Fruit fly (Drosophila melanogaster) whole organism, embryonic: ENCODE data around the gene CG42449.

Source experiments
- ATbp ChIP-seq: fragments of 200-800 bp; sonication (Bioruptor generic); optimal IDR thresholded peaks from 2 replicates; lab custom pipeline; 2017; ENCODE audit warnings: missing biosample characterization, mild to moderate bottlenecking, missing genetic modification characterization, missing genetic modification reagents
- Awh ChIP-seq: fragments of 200-800 bp; sonication (Bioruptor generic); IDR thresholded peaks from 2 replicates; pipeline ENCODE4, ENCODE4 v1.3.6; 2022; ENCODE audit warnings: missing biosample characterization, missing genetic modification characterization
- CG10147 ChIP-seq: fragments of 200-800 bp; sonication (Bioruptor generic); optimal IDR thresholded peaks from 2 replicates; lab custom pipeline; 2019; ENCODE audit warnings: missing biosample characterization, mild to moderate bottlenecking, missing genetic modification characterization, moderate library complexity
- CG11247 ChIP-seq: fragments of 200-800 bp; sonication (Bioruptor generic); IDR thresholded peaks from 2 replicates; pipeline ENCODE4 v1.3.6; 2022; ENCODE audit warnings: missing biosample characterization, missing genetic modification characterization
- CG11504 ChIP-seq: fragments of 200-800 bp; sonication (Bioruptor generic); optimal IDR thresholded peaks from 3 replicates; lab custom pipeline; 2019; ENCODE audit warnings: missing biosample characterization, mild to moderate bottlenecking, missing genetic modification characterization, moderate library complexity
- CG12104 ChIP-seq: fragments of 200-800 bp; sonication (Bioruptor generic); optimal IDR thresholded peaks from 3 replicates; lab custom pipeline; 2016; ENCODE audit warnings: missing biosample characterization, missing genetic modification characterization
- CG13894 ChIP-seq: fragments of 200-800 bp; sonication (Bioruptor generic); optimal IDR thresholded peaks from 3 replicates; lab custom pipeline; 2018; ENCODE audit warnings: missing biosample characterization, mild to moderate bottlenecking, missing genetic modification characterization, moderate library complexity
- CG16779 ChIP-seq: fragments of 200-800 bp; sonication (Bioruptor generic); IDR thresholded peaks from 2 replicates; pipeline ENCODE4 v1.3.6; 2022; ENCODE audit warnings: missing biosample characterization, missing genetic modification characterization
- CG16815 ChIP-seq: fragments of 200-800 bp; sonication (Bioruptor generic); optimal IDR thresholded peaks from 3 replicates; lab custom pipeline; 2017; ENCODE audit warnings: missing biosample characterization, mild to moderate bottlenecking, missing genetic modification characterization
- CG17361 ChIP-seq: fragments of 200-800 bp; sonication (Bioruptor generic); IDR thresholded peaks from 3 replicates; pipeline ENCODE4 v1.3.6; 2022; ENCODE audit warnings: missing biosample characterization, missing genetic modification characterization
- CG17568 ChIP-seq: fragments of 200-800 bp; sonication (Bioruptor generic); optimal IDR thresholded peaks from 2 replicates; lab custom pipeline; 2018; ENCODE audit warnings: missing biosample characterization, mild to moderate bottlenecking, missing genetic modification characterization, moderate library complexity
- CG17829 ChIP-seq: fragments of 200-800 bp; optimal IDR thresholded peaks from 2 replicates; lab custom pipeline; 2019; ENCODE audit warnings: missing biosample characterization, mild to moderate bottlenecking, missing genetic modification characterization, moderate library complexity
- CG18011 ChIP-seq: fragments of 200-800 bp; sonication (Bioruptor generic); optimal IDR thresholded peaks from 2 replicates; lab custom pipeline; 2017; ENCODE audit warnings: missing biosample characterization, missing genetic modification characterization, mild to moderate bottlenecking, moderate library complexity, missing genotype
- CG18619 ChIP-seq: fragments of 200-800 bp; sonication (Bioruptor generic); optimal IDR thresholded peaks from 3 replicates; lab custom pipeline; 2017; ENCODE audit warnings: missing biosample characterization, mild to moderate bottlenecking, missing genetic modification characterization
- CG2120 ChIP-seq: fragments of 200-800 bp; sonication (Bioruptor generic); optimal IDR thresholded peaks from 3 replicates; lab custom pipeline; 2016; ENCODE audit warnings: missing biosample characterization, missing genetic modification characterization
- CG2199 ChIP-seq: fragments of 200-800 bp; sonication (Bioruptor generic); IDR thresholded peaks from 3 replicates; pipeline ENCODE4 v1.3.6; 2022; ENCODE audit warnings: missing biosample characterization, missing genetic modification characterization
- CG2678 ChIP-seq: fragments of 200-800 bp; sonication (Bioruptor generic); optimal IDR thresholded peaks from 3 replicates; lab custom pipeline; 2019; ENCODE audit warnings: missing biosample characterization, mild to moderate bottlenecking, missing genetic modification characterization, moderate library complexity
- CG30403 ChIP-seq: fragments of 200-800 bp; sonication (Bioruptor generic); optimal IDR thresholded peaks from 3 replicates; lab custom pipeline; 2016; ENCODE audit warnings: missing biosample characterization, missing genetic modification characterization
- CG43689 ChIP-seq: fragments of 200-800 bp; sonication (Bioruptor generic); IDR thresholded peaks from 2 replicates; pipeline ENCODE4 v1.3.6; 2022; ENCODE audit warnings: missing biosample characterization, missing genetic modification characterization
- CG5180 ChIP-seq: fragments of 200-800 bp; sonication (Bioruptor generic); optimal IDR thresholded peaks from 3 replicates; lab custom pipeline; 2017; ENCODE audit warnings: missing biosample characterization, missing genetic modification characterization, mild to moderate bottlenecking, moderate library complexity, missing genetic modification reagents
- CG7987 ChIP-seq: fragments of 200-800 bp; sonication (Bioruptor generic); optimal IDR thresholded peaks from 2 replicates; lab custom pipeline; 2018; ENCODE audit warnings: missing biosample characterization, mild to moderate bottlenecking, missing genetic modification characterization, moderate library complexity
- CG8765 ChIP-seq: fragments of 200-800 bp; sonication (Bioruptor generic); IDR thresholded peaks from 2 replicates; pipeline ENCODE4 v1.3.6; 2022; ENCODE audit warnings: missing biosample characterization, missing genetic modification characterization
- CG8924 ChIP-seq: fragments of 200-800 bp; optimal IDR thresholded peaks from 3 replicates; lab custom pipeline; 2019; ENCODE audit warnings: missing biosample characterization, mild to moderate bottlenecking, missing genetic modification characterization, moderate library complexity
- CG9437 ChIP-seq: fragments of 200-800 bp; sonication (Bioruptor generic); optimal IDR thresholded peaks from 2 replicates; lab custom pipeline; 2018; ENCODE audit warnings: missing biosample characterization, mild to moderate bottlenecking, missing genetic modification characterization
- Hmr ChIP-seq: fragments of 200-800 bp; sonication (Bioruptor generic); optimal IDR thresholded peaks from 3 replicates; lab custom pipeline; 2017; ENCODE audit warnings: mild to moderate bottlenecking, missing biosample characterization, missing genetic modification reagents, missing genetic modification characterization
- Hmx ChIP-seq: fragments of 200-800 bp; sonication (Bioruptor generic); optimal IDR thresholded peaks from 2 replicates; lab custom pipeline; 2016; ENCODE audit warnings: missing biosample characterization, missing genetic modification characterization
- MBD-R2 ChIP-seq: fragments of 200-800 bp; sonication (Bioruptor generic); IDR thresholded peaks from 2 replicates; pipeline ENCODE4 v1.3.6; 2022; ENCODE audit warnings: missing biosample characterization, missing genetic modification characterization
- Ptx1 ChIP-seq: fragments of 200-800 bp; sonication (Bioruptor generic); IDR thresholded peaks from 2 replicates; pipeline ENCODE4 v1.3.6; 2022; ENCODE audit warnings: missing biosample characterization, missing genetic modification characterization
- Sry-β ChIP-seq: fragments of 200-800 bp; sonication (Bioruptor generic); optimal IDR thresholded peaks from 2 replicates; lab custom pipeline; 2018; ENCODE audit warnings: missing biosample characterization, mild to moderate bottlenecking, missing genetic modification characterization, moderate library complexity
- Sry-δ ChIP-seq: fragments of 200-800 bp; sonication (Bioruptor generic); optimal IDR thresholded peaks from 2 replicates; lab custom pipeline; 2016; ENCODE audit warnings: missing biosample characterization, missing genetic modification characterization
- Stat92E ChIP-seq, 3 experiments: fragments of >200 bp in 2 of 3; fragments of 200-800 bp in 1 of 3; sonication (Bioruptor generic) in 1 of 3; optimal IDR thresholded peaks; 2 replicates each; lab custom pipeline; 2017 to 2019; ENCODE audit warnings: missing biosample characterization in 3 of 3, missing genetic modification characterization in 3 of 3, mild to moderate bottlenecking in 1 of 3, moderate library complexity in 1 of 3
- Xbp1 ChIP-seq: fragments of 200-800 bp; sonication (Bioruptor generic); optimal IDR thresholded peaks from 3 replicates; lab custom pipeline; 2016; ENCODE audit warnings: missing biosample characterization, mild to moderate bottlenecking, missing genetic modification characterization
- bigmax ChIP-seq: fragments of 200-800 bp; sonication (Bioruptor generic); optimal IDR thresholded peaks from 2 replicates; lab custom pipeline; 2018; ENCODE audit warnings: missing biosample characterization, mild to moderate bottlenecking, missing genetic modification characterization
- bowl ChIP-seq: fragments of 200-800 bp; sonication (Bioruptor generic); IDR thresholded peaks from 2 replicates; pipeline ENCODE4 v1.3.6; 2022; ENCODE audit warnings: missing biosample characterization, missing genetic modification characterization
- cwo ChIP-seq: fragments of 200-800 bp; sonication (Bioruptor generic); optimal IDR thresholded peaks from 3 replicates; lab custom pipeline; 2017; ENCODE audit warnings: missing biosample characterization, missing genetic modification characterization, mild to moderate bottlenecking, moderate library complexity, missing genetic modification reagents
- dpn ChIP-seq, 2 experiments: fragments of 200-800 bp; sonication (Bioruptor generic); optimal IDR thresholded peaks; 3 replicates each; lab custom pipeline; 2016; ENCODE audit warnings: missing biosample characterization in 2 of 2, missing genetic modification characterization in 2 of 2
- gcm ChIP-seq: fragments of 200-800 bp; sonication (Bioruptor generic); optimal IDR thresholded peaks from 2 replicates; lab custom pipeline; 2019; ENCODE audit warnings: missing biosample characterization, mild to moderate bottlenecking, missing genetic modification characterization, moderate library complexity
- hbn ChIP-seq: fragments of 200-800 bp; sonication (Bioruptor generic); IDR thresholded peaks from 2 replicates; pipeline ENCODE4 v1.3.6; 2022; ENCODE audit warnings: missing biosample characterization, missing genetic modification characterization; ENCODE audit not compliant: partially characterized antibody
- inv ChIP-seq: fragments of 200-800 bp; sonication (Bioruptor generic); IDR thresholded peaks from 2 replicates; pipeline ENCODE4 v1.3.6; 2022; ENCODE audit warnings: missing biosample characterization, missing genetic modification characterization; ENCODE audit not compliant: partially characterized antibody
- nerfin-1 ChIP-seq: fragments of 200-800 bp; sonication (Bioruptor generic); optimal IDR thresholded peaks from 3 replicates; lab custom pipeline; 2019; ENCODE audit warnings: missing biosample characterization, mild to moderate bottlenecking, missing genetic modification characterization, moderate library complexity
- nerfin-2 ChIP-seq: fragments of 200-800 bp; sonication (Bioruptor generic); IDR thresholded peaks from 2 replicates; pipeline ENCODE4 v1.3.6; 2022; ENCODE audit warnings: missing biosample characterization, missing genetic modification characterization; ENCODE audit not compliant: partially characterized antibody
- oc ChIP-seq: fragments of 200-800 bp; sonication (Bioruptor generic); optimal IDR thresholded peaks from 2 replicates; lab custom pipeline; 2018; ENCODE audit warnings: missing biosample characterization, mild to moderate bottlenecking, missing genetic modification characterization, moderate library complexity
- peb ChIP-seq: fragments of 200-800 bp; sonication (Bioruptor generic); IDR thresholded peaks from 2 replicates; pipeline ENCODE4 v1.3.6; 2022; ENCODE audit warnings: missing biosample characterization, missing genetic modification characterization
- pum ChIP-seq: fragments of 200-800 bp; sonication (Bioruptor generic); optimal IDR thresholded peaks from 2 replicates; lab custom pipeline; 2016; ENCODE audit warnings: missing biosample characterization, missing genetic modification characterization
- run ChIP-seq: fragments of 200-800 bp; sonication (Bioruptor generic); optimal IDR thresholded peaks from 3 replicates; lab custom pipeline; 2018; ENCODE audit warnings: missing biosample characterization, mild to moderate bottlenecking, missing genetic modification characterization
- sug ChIP-seq: fragments of 200-800 bp; optimal IDR thresholded peaks from 2 replicates; lab custom pipeline; 2019; ENCODE audit warnings: missing biosample characterization, mild to moderate bottlenecking, missing genetic modification characterization, moderate library complexity
- vfl ChIP-seq: fragments of 200-800 bp; sonication (Bioruptor generic); optimal IDR thresholded peaks from 2 replicates; lab custom pipeline; 2016; ENCODE audit warnings: missing biosample characterization, missing genetic modification characterization
- vvl ChIP-seq: fragments of 200-800 bp; sonication (Bioruptor generic); IDR thresholded peaks from 2 replicates; pipeline ENCODE4 v1.3.6; 2022; ENCODE audit warnings: missing biosample characterization, missing genetic modification characterization
- wdn ChIP-seq: fragments of 200-800 bp; sonication (Bioruptor generic); IDR thresholded peaks from 2 replicates; pipeline ENCODE4 v1.3.6; 2022; ENCODE audit warnings: missing biosample characterization, missing genetic modification characterization

CG42449 gene

dm6 chrX:5718476-5719012 is 35.5 kb downstream of the CG42449 start (continued):
- peak; percentile 50 for TF ChIP-seq CG10147 (GFP tag; lab: Kevin White, UChicago)
- TF ChIP-seq Awh (GFP tag; lab: Robert Waterston, UW): no peak
- peak; percentile 1 for TF ChIP-seq run (tag; lab: Kevin White, UChicago)
- TF ChIP-seq Sry-β (GFP tag; lab: Kevin White, UChicago): no peak
- TF ChIP-seq Sry-δ: no peak
- TF ChIP-seq cwo: peak; percentile 70
- TF ChIP-seq sug (tag; lab: Kevin White, UChicago): peak; percentile 92
- TF ChIP-seq dpn (GFP tag; optimal IDR thresholded peaks at IDR 0.05; lab: Kevin White, UChicago): peak in 1 of 2 experiments; percentile 49
- TF ChIP-seq CG30403 (GFP tag; lab: Kevin White, UChicago): peak; percentile 52
- TF ChIP-seq MBD-R2: peak; percentile 47; the same call in 1 of the 2 replicates
- peak; percentile 55 for TF ChIP-seq CG2120 (GFP tag; lab: Kevin White, UChicago)
- TF ChIP-seq Hmx (GFP tag; lab: Kevin White, UChicago): no peak
- TF ChIP-seq nerfin-2 (GFP tag; lab: Robert Waterston, UW): no peak
- TF ChIP-seq CG13894: peak; percentile 85
- TF ChIP-seq CG16815 (GFP tag; lab: Kevin White, UChicago): peak; percentile 37
- peak; percentile 85 for TF ChIP-seq CG2678 (tag; lab: Kevin White, UChicago)
- TF ChIP-seq CG17829 (tag; lab: Kevin White, UChicago): peak; percentile 5
- TF ChIP-seq pum (GFP tag; lab: Kevin White, UChicago): no peak
- peak; percentile 67 for TF ChIP-seq Ptx1
- TF ChIP-seq Stat92E (GFP tag; optimal IDR thresholded peaks at IDR 0.05; lab: Kevin White, UChicago): no peak
- TF ChIP-seq CG17361 (GFP tag; lab: Robert Waterston, UW): 0 out of 3 replicates have a peak, but pooled peaks have one; percentile 22
- TF ChIP-seq Xbp1: peak; percentile 43
- TF ChIP-seq CG8924 (tag; lab: Kevin White, UChicago): peak; percentile 69
- TF ChIP-seq Hmr (GFP tag; lab: Kevin White, UChicago): peak; percentile 77
- TF ChIP-seq hbn (GFP tag; lab: Robert Waterston, UW): no peak
- TF ChIP-seq vvl (GFP tag; lab: Robert Waterston, UW): peak; percentile 76
- TF ChIP-seq CG8765: no peak
- TF ChIP-seq nerfin-1 (tag; lab: Kevin White, UChicago): no peak
- no peak for TF ChIP-seq CG18011 (GFP tag; lab: Kevin White, UChicago)
- no peak for TF ChIP-seq bigmax (GFP tag; lab: Kevin White, UChicago)
- TF ChIP-seq ATbp: no peak
- TF ChIP-seq CG5180 (GFP tag; lab: Kevin White, UChicago): no peak
- peak; percentile 49; the same call in 1 of the 2 replicates for TF ChIP-seq bowl (GFP tag; lab: Robert Waterston, UW)
- TF ChIP-seq gcm: no peak
- TF ChIP-seq CG7987 (GFP tag; lab: Kevin White, UChicago): no peak
- TF ChIP-seq wdn (GFP tag; lab: Robert Waterston, UW): peak; percentile 69
- no peak for TF ChIP-seq oc (tag; lab: Kevin White, UChicago)
- no peak for TF ChIP-seq CG16779 (GFP tag; lab: Robert Waterston, UW)
- TF ChIP-seq CG43689 (GFP tag; lab: Robert Waterston, UW): no peak
- no peak for TF ChIP-seq peb
- peak; percentile 23 for TF ChIP-seq CG12104 (GFP tag; lab: Kevin White, UChicago)
- peak; percentile 71 for TF ChIP-seq CG11504
- TF ChIP-seq CG11247 (GFP tag; lab: Robert Waterston, UW): peak; percentile 69
- peak; percentile 7 for TF ChIP-seq vfl (GFP tag; lab: Kevin White, UChicago)
- peak; percentile 52 for TF ChIP-seq CG17568 (GFP tag; lab: Kevin White, UChicago)
- TF ChIP-seq CG18619 (GFP tag; lab: Kevin White, UChicago): peak; percentile 44
- TF ChIP-seq inv (GFP tag; lab: Robert Waterston, UW): no peak
- TF ChIP-seq CG2199 (GFP tag; lab: Robert Waterston, UW): no peak
- peak; percentile 42 for TF ChIP-seq CG9437 (GFP tag; lab: Kevin White, UChicago)
